Fruit fly (Drosophila melanogaster): ENCODE results near the gene CG42394.

Gene CG42394

dm6 chr3R:10884031-10884677, 34.5 kb downstream of the CG42394 start (continued):
- TF ChIP-seq CG34422 (GFP tag; IDR thresholded peaks at IDR 0.05) (peak; percentile 89), Ptx1 (GFP tag; IDR thresholded peaks at IDR 0.05) (peak; percentile 89), CG8359 (GFP tag; optimal IDR thresholded peaks at IDR 0.05; ENCODE audit: borderline replicate concordance) (no peak), CG15514 (GFP tag; optimal IDR thresholded peaks at IDR 0.05) (peak; percentile 66), org-1 (GFP tag; optimal IDR thresholded peaks at IDR 0.05) (peak; percentile 14), onecut (GFP tag; IDR thresholded peaks at IDR 0.05) (peak; percentile 66), ems (GFP tag; optimal IDR thresholded peaks at IDR 0.05) (peak; percentile 40), abd-A (tag; optimal IDR thresholded peaks at IDR 0.05) (peak; percentile 82), Lhr (GFP tag; optimal IDR thresholded peaks at IDR 0.05) (no peak), Side (GFP tag; optimal IDR thresholded peaks at IDR 0.05) (no peak), CG4854 (GFP tag; optimal IDR thresholded peaks at IDR 0.05) (peak; percentile 31), run (tag; optimal IDR thresholded peaks at IDR 0.05) (no peak), CG13775 (GFP tag; optimal IDR thresholded peaks at IDR 0.05) (peak; percentile 11), Doc3 (GFP tag; IDR thresholded peaks at IDR 0.05; ENCODE audit: partially characterized antibody) (no peak), repo (GFP tag; optimal IDR thresholded peaks at IDR 0.05) (no peak), sob (GFP tag; IDR thresholded peaks at IDR 0.05) (peak; percentile 88), seq (GFP tag; IDR thresholded peaks at IDR 0.05) (no peak), Six4 (GFP tag; optimal IDR thresholded peaks at IDR 0.05) (peak; percentile 2), YL-1 (GFP tag; optimal IDR thresholded peaks at IDR 0.05) (no peak), CG8924 (tag; optimal IDR thresholded peaks at IDR 0.05) (peak; percentile 64), CG32767 (GFP tag; IDR thresholded peaks at IDR 0.05) (peak; percentile 74), trem (tag; optimal IDR thresholded peaks at IDR 0.05) (no peak), wdn (GFP tag; IDR thresholded peaks at IDR 0.05) (peak; percentile 75), gem (tag; optimal IDR thresholded peaks at IDR 0.05) (peak; percentile 83), disco-r (GFP tag; optimal IDR thresholded peaks at IDR 0.05) (no peak), CG3995 (GFP tag; optimal IDR thresholded peaks at IDR 0.05) (peak; percentile 24), cwo (GFP tag; optimal IDR thresholded peaks at IDR 0.05) (peak; percentile 74), Dll (GFP tag; IDR thresholded peaks at IDR 0.05; ENCODE audit: partially characterized antibody) (no peak), kay (GFP tag; optimal IDR thresholded peaks at IDR 0.05) (no peak), ash1 (GFP tag; optimal IDR thresholded peaks at IDR 0.05) (no peak), CG4360 (GFP tag; IDR thresholded peaks at IDR 0.05) (no peak), h (optimal IDR thresholded peaks at IDR 0.05) (no peak), CG4707 (GFP tag; optimal IDR thresholded peaks at IDR 0.05) (no peak), grn (GFP tag; optimal IDR thresholded peaks at IDR 0.05) (no peak), CG10267 (tag; optimal IDR thresholded peaks at IDR 0.05) (peak; percentile 54), CG10959 (GFP tag; IDR thresholded peaks at IDR 0.05) (no peak), CG33557 (GFP tag; optimal IDR thresholded peaks at IDR 0.05) (no peak), CG17612 (GFP tag; IDR thresholded peaks at IDR 0.05) (no peak), Meics (GFP tag; optimal IDR thresholded peaks at IDR 0.05) (peak; percentile 84), Neu2 (GFP tag; optimal IDR thresholded peaks at IDR 0.05; ENCODE audit: borderline replicate concordance) (no peak), CG33213 (GFP tag; optimal IDR thresholded peaks at IDR 0.05) (peak; percentile 22), CG6854 (GFP tag; optimal IDR thresholded peaks at IDR 0.05) (peak; percentile 64), MESR4 (GFP tag; optimal IDR thresholded peaks at IDR 0.05) (no peak), nau (GFP tag; optimal IDR thresholded peaks at IDR 0.05) (peak; percentile 20), CG11456 (GFP tag; IDR thresholded peaks at IDR 0.05) (peak; percentile 88), ranshi (GFP tag; IDR thresholded peaks at IDR 0.05) (peak; percentile 79), nmo (GFP tag; optimal IDR thresholded peaks at IDR 0.05) (peak; percentile 78), CG6791 (GFP tag; IDR thresholded peaks at IDR 0.05; ENCODE audit: partially characterized antibody) (no peak), CG32772 (GFP tag; IDR thresholded peaks at IDR 0.05) (peak; percentile 75), Hmx (GFP tag; optimal IDR thresholded peaks at IDR 0.05) (no peak)

Data from whole organism, embryonic.